Worm (Caenorhabditis elegans) whole organism, early embryonic: ENCODE measurements around the gene F59E12.15.

Experiments used
- ceh-13 ChIP-seq: fragments of 200-800 bp; sonication (Bioruptor generic); optimal IDR thresholded peaks from 2 replicates; lab custom pipeline; 2018; ENCODE audit warnings: mild to moderate bottlenecking, missing genetic modification characterization, missing compliant biosample characterization
- ceh-36 ChIP-seq: sonication (generic microtip); optimal IDR thresholded peaks from 2 replicates; lab custom pipeline; 2016; ENCODE audit warnings: missing genetic modification characterization, inconsistent platforms, missing compliant biosample characterization
- ets-7 ChIP-seq: sonication (generic microtip); optimal IDR thresholded peaks from 2 replicates; lab custom pipeline; 2016; ENCODE audit warnings: missing genotype, missing genetic modification characterization, missing compliant biosample characterization
- flt-1 ChIP-seq: fragments of 200-800 bp; sonication (Bioruptor generic); IDR thresholded peaks from 2 replicates; pipeline ENCODE4 v1.3.6; 2022; ENCODE audit warnings: missing genetic modification characterization, missing compliant biosample characterization
- hmbx-1 ChIP-seq: sonication (generic microtip); optimal IDR thresholded peaks from 2 replicates; lab custom pipeline; 2016; ENCODE audit warnings: mild to moderate bottlenecking, missing genetic modification characterization, missing compliant biosample characterization
- hmg-4 ChIP-seq: fragments of 200-800 bp; sonication (Bioruptor generic); optimal IDR thresholded peaks from 2 replicates; lab custom pipeline; 2018; ENCODE audit warnings: mild to moderate bottlenecking, missing genetic modification characterization, missing compliant biosample characterization
- tbx-11 ChIP-seq: fragments of 200-800 bp; sonication (Bioruptor generic); IDR thresholded peaks from 2 replicates; pipeline ENCODE4 v1.3.6; 2022; ENCODE audit warnings: missing genetic modification characterization, missing compliant biosample characterization
- tbx-37 ChIP-seq: fragments of 200-800 bp; sonication (Bioruptor generic); conservative IDR thresholded peaks from 2 replicates; pipeline ENCODE4 v1.3.6; 2022; ENCODE audit warnings: missing genetic modification reagents, missing genetic modification characterization, missing compliant biosample characterization
- tra-4 ChIP-seq: sonication (generic microtip); optimal IDR thresholded peaks from 2 replicates; lab custom pipeline; 2017; ENCODE audit warnings: missing genetic modification characterization, missing compliant biosample characterization

DNA sequence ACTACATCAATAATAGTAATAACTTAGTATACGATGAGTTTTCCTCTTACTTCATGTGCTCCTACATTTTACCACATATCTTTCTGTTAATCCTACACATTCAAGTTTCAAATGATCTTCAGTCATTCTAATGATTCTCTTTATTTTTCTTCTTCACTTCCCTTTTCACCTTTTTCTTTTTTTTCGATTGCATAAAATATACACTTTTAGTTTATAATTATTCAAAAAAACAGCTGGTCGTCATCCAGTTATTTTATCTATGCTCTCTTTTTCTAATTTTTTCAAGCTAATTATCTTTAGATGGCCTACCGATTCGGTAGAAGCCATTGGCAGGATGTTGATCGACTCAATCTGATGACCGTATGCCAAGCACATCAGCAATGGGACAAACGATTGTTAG is 26.0 kb upstream of the F59E12.15 start, which contains the start of gene F59E12.1:
- TF ChIP-seq ceh-13: no peak
- TF ChIP-seq hmg-4 (GFP tag; lab: Kevin White, UChicago): no peak
- TF ChIP-seq flt-1: no peak
- TF ChIP-seq ceh-36 (tag; lab: Kevin White, UChicago): no peak
- no peak for TF ChIP-seq tra-4 (tag; lab: Kevin White, UChicago)
- TF ChIP-seq tbx-11 (GFP tag; lab: Robert Waterston, UW): no peak
- TF ChIP-seq hmbx-1 (tag; lab: Kevin White, UChicago): no peak
- no peak for TF ChIP-seq tbx-37 (GFP tag; lab: Robert Waterston, UW)
- no peak for TF ChIP-seq ets-7
